Fruit fly (Drosophila melanogaster) whole organism, embryonic: ENCODE data around the gene CG45487.
A peak's percentile ranks its signal among the peaks of the same experiment; 100 is the strongest.

Experiments used
- Asciz ChIP-seq: fragments of 200-800 bp; sonication (Bioruptor generic); optimal IDR thresholded peaks from 2 replicates; lab custom pipeline; 2017; ENCODE audit warnings: missing biosample characterization, mild to moderate bottlenecking, missing genetic modification characterization, missing genetic modification reagents
- CG10209 ChIP-seq: fragments of 200-800 bp; sonication (Bioruptor generic); optimal IDR thresholded peaks from 3 replicates; lab custom pipeline; 2017; ENCODE audit warnings: missing biosample characterization, mild to moderate bottlenecking, missing genetic modification characterization, missing genetic modification reagents
- CG11085 ChIP-seq: fragments of 200-800 bp; sonication (Bioruptor generic); IDR thresholded peaks from 2 replicates; pipeline ENCODE4 v1.3.6; 2022; ENCODE audit warnings: missing biosample characterization, missing genetic modification characterization
- CG11093 ChIP-seq: fragments of 200-800 bp; sonication (Bioruptor generic); IDR thresholded peaks from 3 replicates; pipeline ENCODE4 v1.3.6; 2022; ENCODE audit warnings: missing biosample characterization, missing genetic modification characterization
- CG12071 ChIP-seq: fragments of 200-800 bp; sonication (Bioruptor generic); optimal IDR thresholded peaks from 3 replicates; lab custom pipeline; 2018; ENCODE audit warnings: missing biosample characterization, mild to moderate bottlenecking, missing genetic modification characterization
- CG12942 ChIP-seq: fragments of 200-800 bp; sonication (Bioruptor generic); optimal IDR thresholded peaks from 3 replicates; lab custom pipeline; 2016; ENCODE audit warnings: missing biosample characterization, missing genetic modification characterization
- CG13624 ChIP-seq: fragments of 200-800 bp; sonication (Bioruptor generic); optimal IDR thresholded peaks from 2 replicates; lab custom pipeline; 2016; ENCODE audit warnings: missing biosample characterization, missing genetic modification characterization
- CG13894 ChIP-seq: fragments of 200-800 bp; sonication (Bioruptor generic); optimal IDR thresholded peaks from 3 replicates; lab custom pipeline; 2018; ENCODE audit warnings: missing biosample characterization, mild to moderate bottlenecking, missing genetic modification characterization, moderate library complexity
- CG14667 ChIP-seq: fragments of 200-800 bp; sonication (Bioruptor generic); IDR thresholded peaks from 2 replicates; pipeline ENCODE4 v1.3.6; 2022; ENCODE audit warnings: missing biosample characterization, missing genetic modification characterization
- CG14710 ChIP-seq: fragments of 200-800 bp; sonication (Bioruptor generic); optimal IDR thresholded peaks from 3 replicates; lab custom pipeline; 2019; ENCODE audit warnings: missing biosample characterization, mild to moderate bottlenecking, missing genetic modification characterization, moderate library complexity
- CG15514 ChIP-seq: fragments of 200-800 bp; sonication (Bioruptor generic); optimal IDR thresholded peaks from 3 replicates; lab custom pipeline; 2017; ENCODE audit warnings: missing biosample characterization, missing genetic modification characterization, mild to moderate bottlenecking, moderate library complexity, missing genetic modification reagents
- CG17328 ChIP-seq: fragments of 200-800 bp; sonication (Bioruptor generic); IDR thresholded peaks from 2 replicates; pipeline ENCODE4 v1.3.6; 2022; ENCODE audit warnings: missing biosample characterization, missing genetic modification characterization
- CG17802 ChIP-seq: fragments of 200-800 bp; sonication (Bioruptor generic); optimal IDR thresholded peaks from 2 replicates; lab custom pipeline; 2018; ENCODE audit warnings: missing biosample characterization, mild to moderate bottlenecking, missing genetic modification characterization, moderate library complexity
- CG18011 ChIP-seq: fragments of 200-800 bp; sonication (Bioruptor generic); optimal IDR thresholded peaks from 2 replicates; lab custom pipeline; 2017; ENCODE audit warnings: missing biosample characterization, missing genetic modification characterization, mild to moderate bottlenecking, moderate library complexity, missing genotype
- CG18619 ChIP-seq: fragments of 200-800 bp; sonication (Bioruptor generic); optimal IDR thresholded peaks from 3 replicates; lab custom pipeline; 2017; ENCODE audit warnings: missing biosample characterization, mild to moderate bottlenecking, missing genetic modification characterization
- CG18764 ChIP-seq: fragments of 200-800 bp; sonication (Bioruptor generic); optimal IDR thresholded peaks from 3 replicates; lab custom pipeline; 2016; ENCODE audit warnings: missing biosample characterization, missing genetic modification characterization
- CG31388 ChIP-seq: fragments of 200-800 bp; sonication (Bioruptor generic); optimal IDR thresholded peaks from 2 replicates; lab custom pipeline; 2016; ENCODE audit warnings: missing biosample characterization, missing genetic modification characterization
- CG32767 ChIP-seq: fragments of 200-800 bp; sonication (Bioruptor generic); IDR thresholded peaks from 2 replicates; pipeline ENCODE4 v1.3.6; 2022; ENCODE audit warnings: missing biosample characterization, missing genetic modification characterization
- CG4707 ChIP-seq: fragments of 200-800 bp; sonication (Bioruptor generic); optimal IDR thresholded peaks from 2 replicates; lab custom pipeline; 2018; ENCODE audit warnings: missing biosample characterization, mild to moderate bottlenecking, missing genetic modification characterization, moderate library complexity
- CG9727 ChIP-seq: fragments of 200-800 bp; sonication (Bioruptor generic); optimal IDR thresholded peaks from 3 replicates; lab custom pipeline; 2017; ENCODE audit warnings: missing biosample characterization, mild to moderate bottlenecking, missing genetic modification characterization
- Chrac-16 ChIP-seq: fragments of 200-800 bp; sonication (Bioruptor generic); optimal IDR thresholded peaks from 3 replicates; lab custom pipeline; 2016; ENCODE audit warnings: missing biosample characterization, missing genetic modification characterization
- CrebB ChIP-seq: fragments of 200-800 bp; sonication (Bioruptor generic); optimal IDR thresholded peaks from 3 replicates; lab custom pipeline; 2018; ENCODE audit warnings: missing biosample characterization, mild to moderate bottlenecking, missing genetic modification characterization
- D19B ChIP-seq: fragments of 200-800 bp; sonication (Bioruptor generic); optimal IDR thresholded peaks from 2 replicates; lab custom pipeline; 2017; ENCODE audit warnings: missing biosample characterization, mild to moderate bottlenecking, missing genetic modification characterization
- Dip3 ChIP-seq: fragments of 200-800 bp; sonication (Bioruptor generic); optimal IDR thresholded peaks from 3 replicates; lab custom pipeline; 2016; ENCODE audit warnings: missing biosample characterization, missing genetic modification characterization
- Hr51 ChIP-seq, 2 experiments: fragments of 200-800 bp; sonication (Bioruptor generic); optimal IDR thresholded peaks; 2 replicates in 1 of 2; 3 replicates in 1 of 2; lab custom pipeline; 2016 to 2018; ENCODE audit warnings: missing biosample characterization in 2 of 2, missing genetic modification characterization in 2 of 2, mild to moderate bottlenecking in 1 of 2, moderate library complexity in 1 of 2
- Nf-YA ChIP-seq: fragments of 200-800 bp; sonication (Bioruptor generic); IDR thresholded peaks from 2 replicates; pipeline ENCODE4 v1.3.6; 2022; ENCODE audit warnings: missing biosample characterization, missing genetic modification characterization
- Pdp1 ChIP-seq, 2 experiments: fragments of 200-800 bp; sonication (Bioruptor generic); optimal IDR thresholded peaks; 3 replicates each; lab custom pipeline; 2016; ENCODE audit warnings: missing biosample characterization in 2 of 2, missing genetic modification characterization in 2 of 2, mild to moderate bottlenecking in 1 of 2, moderate library complexity in 1 of 2
- Rx ChIP-seq: fragments of 200-800 bp; sonication (Bioruptor generic); IDR thresholded peaks from 2 replicates; pipeline ENCODE4 v1.3.6; 2022; ENCODE audit warnings: missing biosample characterization, missing genetic modification characterization
- Sin3A ChIP-seq: fragments of >200 bp; optimal IDR thresholded peaks from 2 replicates; lab custom pipeline; 2018
- ac ChIP-seq: fragments of 200-800 bp; sonication (Bioruptor generic); optimal IDR thresholded peaks from 3 replicates; lab custom pipeline; 2017; ENCODE audit warnings: missing biosample characterization, mild to moderate bottlenecking, missing genetic modification characterization
- ase ChIP-seq: fragments of 200-800 bp; sonication (Bioruptor generic); IDR thresholded peaks from 3 replicates; pipeline ENCODE4 v1.3.6; 2022; ENCODE audit warnings: missing biosample characterization, missing genetic modification characterization
- btn ChIP-seq: fragments of 200-800 bp; sonication (Bioruptor generic); optimal IDR thresholded peaks from 2 replicates; lab custom pipeline; 2016; ENCODE audit warnings: missing biosample characterization, missing genetic modification characterization
- cas ChIP-seq: fragments of 200-800 bp; sonication (Bioruptor generic); IDR thresholded peaks from 2 replicates; pipeline ENCODE4 v1.3.6; 2022; ENCODE audit warnings: missing biosample characterization, missing genetic modification characterization
- chn ChIP-seq: fragments of 200-800 bp; sonication (Bioruptor generic); optimal IDR thresholded peaks from 2 replicates; lab custom pipeline; 2016; ENCODE audit warnings: missing biosample characterization, missing genetic modification characterization
- fd64A ChIP-seq: fragments of 200-800 bp; sonication (Bioruptor generic); optimal IDR thresholded peaks from 3 replicates; lab custom pipeline; 2018; ENCODE audit warnings: missing biosample characterization, mild to moderate bottlenecking, missing genetic modification characterization
- knrl ChIP-seq: fragments of 200-800 bp; sonication (Bioruptor generic); IDR thresholded peaks from 3 replicates; pipeline ENCODE4 v1.3.6; 2022; ENCODE audit warnings: missing biosample characterization, missing genetic modification characterization; ENCODE audit not compliant: partially characterized antibody
- lilli ChIP-seq: fragments of 200-800 bp; sonication (Bioruptor generic); optimal IDR thresholded peaks from 3 replicates; lab custom pipeline; 2016; ENCODE audit warnings: missing biosample characterization, missing genetic modification characterization
- lmd ChIP-seq: fragments of 200-800 bp; sonication (Bioruptor generic); IDR thresholded peaks from 2 replicates; pipeline ENCODE4 v1.3.6; 2022; ENCODE audit warnings: missing biosample characterization, missing genetic modification characterization
- pum ChIP-seq: fragments of 200-800 bp; sonication (Bioruptor generic); optimal IDR thresholded peaks from 2 replicates; lab custom pipeline; 2016; ENCODE audit warnings: missing biosample characterization, missing genetic modification characterization
- pzg ChIP-seq: fragments of 200-800 bp; sonication (Bioruptor generic); optimal IDR thresholded peaks from 3 replicates; lab custom pipeline; 2018; ENCODE audit warnings: missing biosample characterization, mild to moderate bottlenecking, missing genetic modification characterization, moderate library complexity
- ranshi ChIP-seq: fragments of 200-800 bp; sonication (Bioruptor generic); IDR thresholded peaks from 2 replicates; pipeline ENCODE4 v1.3.6; 2022; ENCODE audit warnings: missing biosample characterization, missing genetic modification characterization
- salm ChIP-seq: fragments of 200-800 bp; sonication (Bioruptor generic); optimal IDR thresholded peaks from 2 replicates; lab custom pipeline; 2018; ENCODE audit warnings: missing biosample characterization, mild to moderate bottlenecking, missing genetic modification characterization
- sim ChIP-seq: fragments of 200-800 bp; sonication (Bioruptor generic); IDR thresholded peaks from 2 replicates; pipeline ENCODE4 v1.3.6; 2022; ENCODE audit warnings: missing biosample characterization, missing genetic modification characterization
- slou ChIP-seq: fragments of 200-800 bp; sonication (Bioruptor generic); optimal IDR thresholded peaks from 3 replicates; lab custom pipeline; 2016; ENCODE audit warnings: missing biosample characterization, missing genetic modification characterization
- sna ChIP-seq: fragments of 200-800 bp; sonication (Bioruptor generic); IDR thresholded peaks from 2 replicates; pipeline ENCODE4 v1.3.6; 2022; ENCODE audit warnings: missing biosample characterization, missing genetic modification characterization; ENCODE audit not compliant: partially characterized antibody
- sr ChIP-seq: fragments of 200-800 bp; sonication (Bioruptor generic); IDR thresholded peaks from 3 replicates; pipeline ENCODE4 v1.3.6; 2022; ENCODE audit warnings: missing biosample characterization, missing genetic modification characterization
- tup ChIP-seq: fragments of 200-800 bp; sonication (Bioruptor generic); optimal IDR thresholded peaks from 2 replicates; lab custom pipeline; 2016; ENCODE audit warnings: missing biosample characterization, mild to moderate bottlenecking, missing genetic modification characterization, moderate library complexity
- vfl ChIP-seq: fragments of 200-800 bp; sonication (Bioruptor generic); optimal IDR thresholded peaks from 2 replicates; lab custom pipeline; 2016; ENCODE audit warnings: missing biosample characterization, missing genetic modification characterization
- zf30C ChIP-seq: fragments of 200-800 bp; sonication (Bioruptor generic); optimal IDR thresholded peaks from 3 replicates; lab custom pipeline; 2018; ENCODE audit warnings: missing biosample characterization, mild to moderate bottlenecking, missing genetic modification characterization

The CG45487 gene

DNA sequence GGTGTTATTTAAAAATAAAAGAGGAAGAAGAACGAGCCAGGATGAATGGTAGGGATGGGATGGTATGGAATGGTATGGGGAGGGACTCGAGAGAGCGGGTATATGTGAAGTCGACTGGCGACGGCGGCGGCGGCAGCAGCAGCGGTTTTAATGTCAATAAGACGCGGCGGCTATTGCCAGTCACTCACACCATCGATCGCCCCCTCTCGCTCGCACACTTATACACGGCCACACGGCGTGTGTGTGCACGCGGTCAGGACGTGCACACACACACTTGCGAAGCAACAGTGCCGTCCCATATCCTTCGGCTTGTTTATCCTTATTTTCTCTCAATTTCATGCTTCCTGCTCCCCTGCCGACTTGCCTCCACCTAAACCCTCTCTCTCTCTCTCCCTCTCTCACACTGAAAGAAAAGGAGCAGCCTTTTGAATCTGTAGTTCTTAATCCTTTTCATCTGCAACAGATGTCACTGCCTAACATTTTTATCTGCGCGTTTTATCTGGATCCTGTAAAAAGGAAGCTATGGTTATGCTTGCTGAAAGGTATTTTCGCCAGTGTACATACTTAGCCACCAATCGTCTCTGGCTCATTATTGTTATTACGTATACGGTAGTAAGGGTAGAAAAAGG lies 25.8 kb downstream of the CG45487 start (continued):
- TF ChIP-seq CG11093 (GFP tag; lab: Robert Waterston, UW) (peak; percentile 64; the same call in 2 of the 3 replicates), Chrac-16 (GFP tag; lab: Kevin White, UChicago) (peak; percentile 89), CrebB (peak; percentile 69), sr (peak; percentile 46; the same call in 1 of the 3 replicates), chn (GFP tag; lab: Kevin White, UChicago) (peak; percentile 91), zf30C (peak; percentile 94), knrl (GFP tag; lab: Robert Waterston, UW) (no peak), vfl (GFP tag; lab: Kevin White, UChicago) (peak; percentile 72), Nf-YA (GFP tag; lab: Robert Waterston, UW) (peak; percentile 45; the same call in 1 of the 2 replicates), CG13624 (GFP tag; lab: Kevin White, UChicago) (peak; percentile 71), CG18619 (GFP tag; lab: Kevin White, UChicago) (peak; percentile 85), pzg (GFP tag; lab: Kevin White, UChicago) (no peak), Pdp1 (GFP tag; optimal IDR thresholded peaks at IDR 0.05; lab: Kevin White, UChicago) (peak; percentile 77 to 91), Hr51 (GFP tag; optimal IDR thresholded peaks at IDR 0.05; lab: Kevin White, UChicago) (peak; percentile 75 to 87), btn (GFP tag; lab: Kevin White, UChicago) (peak; percentile 53), CG18764 (GFP tag; lab: Kevin White, UChicago) (peak; percentile 52), lmd (GFP tag; lab: Robert Waterston, UW) (peak; percentile 83), lilli (GFP tag; lab: Kevin White, UChicago) (peak; percentile 91), CG4707 (peak; percentile 71), tup (GFP tag; lab: Kevin White, UChicago) (peak; percentile 71), sim (GFP tag; lab: Robert Waterston, UW) (0 out of 2 replicates have a peak, but pooled peaks have one; percentile 23), CG31388 (GFP tag; lab: Kevin White, UChicago) (no peak), CG12071 (peak; percentile 80), sna (GFP tag; lab: Robert Waterston, UW) (no peak), fd64A (GFP tag; lab: Kevin White, UChicago) (peak; percentile 8), D19B (peak; percentile 59), ase (GFP tag; lab: Robert Waterston, UW) (peak; percentile 13; the same call in 1 of the 3 replicates), CG14667 (GFP tag; lab: Robert Waterston, UW) (peak; percentile 59), CG17802 (tag; lab: Kevin White, UChicago) (peak; percentile 62), salm (tag; lab: Kevin White, UChicago) (peak; percentile 36), cas (peak; percentile 64; the same call in 1 of the 2 replicates), ac (GFP tag; lab: Kevin White, UChicago) (peak; percentile 76), CG9727 (GFP tag; lab: Kevin White, UChicago) (peak; percentile 90), Asciz (GFP tag; lab: Kevin White, UChicago) (peak; percentile 37), CG10209 (peak; percentile 82), pum (GFP tag; lab: Kevin White, UChicago) (peak; percentile 88), slou (GFP tag; lab: Kevin White, UChicago) (peak; percentile 66), CG13894 (tag; lab: Kevin White, UChicago) (peak; percentile 77), Dip3 (peak; percentile 81), CG11085 (GFP tag; lab: Robert Waterston, UW) (peak; percentile 72), CG17328 (GFP tag; lab: Robert Waterston, UW) (peak; percentile 87), CG15514 (peak; percentile 68), Sin3A (lab: Kevin White, UChicago) (no peak), CG32767 (GFP tag; lab: Robert Waterston, UW) (peak; percentile 70; the same call in 1 of the 2 replicates), ranshi (GFP tag; lab: Robert Waterston, UW) (peak; percentile 83), Rx (GFP tag; lab: Robert Waterston, UW) (peak; percentile 76), CG12942 (GFP tag; lab: Kevin White, UChicago) (peak; percentile 80), CG18011 (peak; percentile 42), CG14710 (tag; lab: Kevin White, UChicago) (peak; percentile 73)
